Worm (Caenorhabditis elegans) whole organism, L4/young adult: ENCODE data around the gene degl-1.
A peak's percentile ranks its signal among the peaks of the same experiment; 100 is the strongest.

Source experiments
- W03F9.2 ChIP-seq: fragments of 150-350 bp; optimal IDR thresholded peaks from 2 replicates; lab custom pipeline; 2014; ENCODE audit warnings: missing biosample characterization, missing genetic modification characterization
- dao-5 ChIP-seq: sonication (generic microtip); optimal IDR thresholded peaks from 2 replicates; lab custom pipeline; 2016; ENCODE audit warnings: missing genotype, missing genetic modification characterization, moderate library complexity, missing compliant biosample characterization
- him-1 ChIP-seq: sonication (generic microtip); optimal IDR thresholded peaks from 2 replicates; lab custom pipeline; 2016; ENCODE audit warnings: missing genotype, missing genetic modification reagents, missing genetic modification characterization, missing compliant biosample characterization

Gene degl-1

DNA sequence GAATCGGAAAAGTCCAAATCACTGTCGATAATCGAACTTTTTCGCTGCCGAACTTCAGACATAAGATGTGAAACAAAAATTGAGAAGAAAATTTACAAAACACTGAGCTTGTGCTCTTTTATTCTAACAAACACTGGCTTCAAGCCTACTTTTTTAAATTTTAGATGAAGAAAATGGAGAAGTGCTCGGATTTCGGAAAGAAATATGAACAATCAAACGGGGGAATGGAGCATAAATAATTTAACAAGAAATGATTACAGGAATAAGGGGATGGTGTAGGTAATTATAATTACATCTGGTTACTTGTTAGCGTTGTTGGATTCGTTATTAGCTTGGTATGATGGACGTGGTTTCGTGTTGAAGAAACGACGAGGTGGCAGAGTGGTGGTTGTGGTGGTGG, at the start of gene degl-1:
TSS of gene degl-1 (minus strand) at position 101 of the 400 bp plus-strand sequence.
- TF ChIP-seq him-1 (tag; lab: Kevin White, UChicago) (no peak), dao-5 (tag; lab: Kevin White, UChicago) (no peak), W03F9.2 (tag; lab: Kevin White, UChicago) (no peak)

DNA sequence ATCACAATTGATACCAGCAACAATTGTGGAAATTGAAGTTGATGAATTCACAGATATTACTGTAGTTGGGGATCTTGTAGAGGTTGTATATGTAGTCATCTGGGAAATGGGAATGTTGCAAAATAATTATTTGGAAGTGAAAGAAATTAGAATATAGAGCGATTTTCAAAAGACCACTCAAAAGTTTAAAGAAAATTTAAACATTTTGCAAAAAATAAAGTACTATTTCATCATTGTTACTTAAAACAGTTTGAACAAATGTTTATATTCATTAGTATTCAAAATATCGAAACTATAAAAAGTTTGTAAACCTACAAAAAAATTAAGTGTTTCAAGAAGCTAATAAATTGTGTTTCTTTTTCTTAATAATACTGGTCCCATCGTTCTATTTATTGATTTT, 45.1 kb upstream of the degl-1 start, which contains the start of gene Y57G11C.46:
TSS of gene Y57G11C.46 (minus strand) at position 101 of the 400 bp plus-strand sequence.
- TF ChIP-seq W03F9.2 (tag; lab: Kevin White, UChicago) (no peak), him-1 (tag; lab: Kevin White, UChicago) (no peak), dao-5 (tag; lab: Kevin White, UChicago) (no peak)

DNA sequence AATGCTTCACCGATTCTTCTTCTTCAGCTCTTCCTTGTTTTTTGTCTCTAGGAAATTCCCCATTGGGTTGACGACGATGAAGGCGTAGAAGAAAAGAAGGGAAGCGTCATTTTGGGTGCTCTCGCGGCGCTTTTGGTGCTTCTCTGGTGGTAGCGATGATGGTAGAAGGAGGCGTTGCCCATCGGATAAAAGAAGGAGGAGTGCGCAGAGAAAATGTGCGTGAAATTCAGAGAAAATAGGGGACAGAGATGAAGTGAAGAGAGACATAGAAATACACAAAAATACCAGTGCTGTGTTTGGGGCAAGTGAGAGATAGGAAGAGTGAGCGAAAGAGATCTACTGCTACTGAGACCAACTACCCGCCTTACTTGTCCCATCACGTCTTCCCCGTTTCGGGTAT, 35.7 kb upstream of the degl-1 start, which contains the start of gene oig-5:
TSS of gene oig-5 (plus strand) at position 301 of the 400 bp plus-strand sequence.
- no peak for TF ChIP-seq dao-5 (tag; lab: Kevin White, UChicago)
- TF ChIP-seq W03F9.2 (tag; lab: Kevin White, UChicago), result no peak
- TF ChIP-seq him-1 (tag; lab: Kevin White, UChicago), result no peak

- TF ChIP-seq him-1 (tag; lab: Kevin White, UChicago), result no peak
These were observed 31.1 kb upstream of the degl-1 start, which contains the start of gene Y57G11C.1142 for ce11 chrIV:14802316-14802715. Y57G11C.1142 (plus strand) TSS chrIV:14802616.

DNA sequence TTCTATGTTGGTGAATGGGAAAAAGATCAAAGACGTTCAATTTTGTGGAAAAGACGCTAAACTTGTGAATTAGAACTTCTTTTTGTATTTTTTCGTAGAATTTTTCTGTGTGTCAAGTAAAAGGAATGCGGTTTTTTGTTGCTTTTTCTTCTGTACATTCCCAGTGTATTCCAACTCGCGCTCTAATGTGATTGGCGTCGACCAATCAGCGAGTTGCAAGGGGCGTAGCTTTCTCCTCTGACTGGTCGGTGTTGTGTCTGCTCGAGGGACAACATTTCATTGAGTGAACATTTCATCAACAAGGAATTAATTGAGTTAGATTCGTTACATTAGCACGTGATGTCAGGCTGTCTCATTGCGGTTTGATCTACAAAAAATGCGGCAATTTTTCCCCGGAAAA, 29.7 kb upstream of the degl-1 start:
- TF ChIP-seq dao-5 (tag; lab: Kevin White, UChicago), result no peak
- no peak for TF ChIP-seq W03F9.2 (tag; lab: Kevin White, UChicago)
- no peak for TF ChIP-seq him-1 (tag; lab: Kevin White, UChicago)

DNA sequence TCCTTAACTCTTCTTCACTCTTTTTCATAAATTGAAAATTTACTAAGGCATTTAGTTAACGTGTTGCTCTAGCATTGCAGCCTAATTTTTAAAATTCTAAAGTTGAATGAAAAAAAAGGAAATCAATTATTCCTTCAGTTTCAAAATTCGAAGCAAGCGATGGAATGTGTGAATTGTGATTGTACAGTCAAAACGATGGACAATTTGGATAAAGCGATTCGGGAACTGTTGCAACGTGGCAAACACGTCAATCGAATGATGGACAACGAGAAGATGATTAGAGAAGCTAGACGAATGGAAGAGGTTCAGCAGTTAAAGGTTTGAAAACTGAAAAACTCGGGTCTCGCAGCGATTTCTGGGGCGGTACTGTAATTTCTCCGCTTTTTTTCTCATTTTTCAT, 28.0 kb upstream of the degl-1 start, which contains the start of gene Y57G11C.14:
TSS of gene Y57G11C.14 (plus strand) at position 126 of the 400 bp plus-strand sequence.
- TF ChIP-seq W03F9.2 (tag; lab: Kevin White, UChicago) (no peak), dao-5 (tag; lab: Kevin White, UChicago) (no peak), him-1 (tag; lab: Kevin White, UChicago) (no peak)

DNA sequence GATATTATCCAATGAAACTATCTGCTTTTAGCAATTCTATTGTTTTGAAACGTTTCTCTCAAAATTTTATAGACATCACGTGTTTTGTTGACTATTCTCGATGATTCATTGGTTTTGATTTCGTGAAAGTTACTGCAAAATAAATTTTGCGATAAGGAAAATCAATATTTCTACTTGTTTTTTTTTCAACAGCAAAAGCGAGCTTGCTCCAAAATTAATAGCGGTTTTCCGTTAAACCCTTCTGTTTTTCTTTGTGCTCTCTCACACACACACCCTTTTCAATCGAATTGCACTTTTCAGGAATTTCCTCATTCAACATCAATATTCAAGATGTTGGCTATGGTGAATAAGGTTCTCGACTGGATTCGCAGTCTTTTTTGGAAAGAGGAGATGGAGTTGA, 26.6 kb upstream of the degl-1 start, which contains the start of gene arl-8:
TSS of gene arl-8 (plus strand) at position 301 of the 400 bp plus-strand sequence.
- TF ChIP-seq W03F9.2 (tag; lab: Kevin White, UChicago), result no peak
- no peak for TF ChIP-seq dao-5 (tag; lab: Kevin White, UChicago)
- TF ChIP-seq him-1 (tag; lab: Kevin White, UChicago), result no peak

DNA sequence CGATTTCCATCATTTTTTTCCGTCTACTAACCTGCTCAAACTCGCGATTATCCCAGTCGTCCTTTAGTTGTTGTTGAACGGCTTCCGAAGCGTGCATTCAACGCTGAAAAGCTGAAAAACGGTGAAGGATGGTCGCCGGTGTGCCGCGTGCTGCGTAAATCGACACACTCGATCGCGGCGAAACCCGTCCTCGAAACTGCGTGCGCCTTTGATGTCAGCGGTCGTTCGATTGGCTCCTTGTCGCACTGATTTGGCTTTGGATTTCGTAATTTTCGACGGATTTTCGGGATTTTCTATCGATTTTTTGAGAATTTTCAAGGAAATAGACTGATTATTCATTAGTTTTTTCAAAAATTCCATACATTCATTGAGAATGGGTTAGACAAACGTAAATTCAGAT, 26.1 kb upstream of the degl-1 start, which contains the start of the genes Y57G11C.1147 and nuo-3:
TSS of gene Y57G11C.1147 (minus strand) at position 161 of the 400 bp plus-strand sequence.
TSS of gene nuo-3 (minus strand) at position 191 of the 400 bp plus-strand sequence.
- TF ChIP-seq dao-5 (tag; lab: Kevin White, UChicago) (no peak), W03F9.2 (tag; lab: Kevin White, UChicago) (no peak), him-1 (tag; lab: Kevin White, UChicago) (no peak)

- TF ChIP-seq W03F9.2 (tag; lab: Kevin White, UChicago) (no peak), dao-5 (tag; lab: Kevin White, UChicago) (no peak), him-1 (tag; lab: Kevin White, UChicago) (no peak)
These were observed 24.8 kb upstream of the degl-1 start, which contains the start of gene coq-3 for ce11 chrIV:14795918-14796488. coq-3 (minus strand) TSS chrIV:14796324.

DNA sequence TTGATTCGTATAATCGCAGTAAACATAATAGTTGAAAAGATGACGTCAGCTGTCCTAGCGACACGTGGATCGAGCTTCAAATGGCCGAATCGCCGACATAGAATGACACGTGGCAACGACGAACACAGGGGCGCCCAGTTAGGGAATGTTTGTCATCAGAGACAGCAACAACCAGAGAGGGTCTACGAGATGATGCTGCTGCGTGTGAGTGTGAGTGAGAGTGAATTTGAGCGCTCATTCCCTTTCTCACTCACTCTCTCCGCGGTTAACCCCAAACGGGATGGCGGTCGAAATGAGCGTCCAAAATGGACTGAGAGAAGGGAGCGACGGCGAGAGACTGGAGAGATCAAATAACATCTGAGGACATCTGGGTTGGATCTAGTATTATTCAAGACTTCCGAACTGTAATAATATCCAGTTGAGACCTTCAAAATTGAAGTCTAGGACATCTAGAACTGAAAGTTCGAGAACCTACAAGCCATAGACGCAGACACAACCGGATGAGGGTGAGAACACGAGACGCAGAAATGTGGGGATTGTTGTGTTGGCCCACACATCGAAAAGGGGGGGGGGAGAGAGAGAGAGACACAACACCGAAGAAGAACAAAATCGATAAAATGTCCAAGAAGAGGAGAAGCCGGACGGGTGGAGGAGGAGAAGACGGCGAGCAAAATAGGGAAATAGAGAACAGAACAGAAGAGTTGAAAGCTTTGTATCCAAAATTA, 22.8 kb upstream of the degl-1 start:
- TF ChIP-seq him-1 (tag; lab: Kevin White, UChicago) (peak; percentile 26), W03F9.2 (tag; lab: Kevin White, UChicago) (no peak)

DNA sequence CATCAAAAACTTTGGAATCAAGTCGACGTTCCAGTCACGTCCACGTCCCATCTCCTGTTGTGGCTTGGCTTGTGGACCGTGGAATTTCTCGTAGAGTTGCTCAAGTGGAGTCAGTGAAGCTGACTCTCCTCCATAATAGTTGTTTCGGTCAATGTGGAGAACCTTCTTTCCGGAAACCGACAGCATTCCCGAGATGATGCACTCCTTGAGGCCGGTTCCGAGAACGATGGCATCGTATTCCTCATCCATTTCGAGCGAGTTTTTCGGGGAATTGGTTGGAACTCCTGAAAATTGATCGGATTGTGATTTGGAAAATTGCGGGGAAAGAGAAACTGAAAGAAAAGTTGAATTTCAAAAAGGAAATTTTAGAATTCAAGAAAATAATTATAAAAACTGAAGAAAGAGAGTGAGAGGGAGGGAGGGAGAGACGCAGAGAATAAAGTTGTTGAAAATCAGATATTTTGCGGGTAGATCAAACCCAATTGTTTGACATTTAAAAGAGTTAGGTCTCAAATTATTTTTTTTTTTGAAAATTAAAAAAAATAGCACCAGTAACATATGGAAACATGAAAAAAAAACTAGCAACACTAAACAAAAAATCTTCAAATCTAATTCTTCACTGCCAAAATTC, 21.5 kb upstream of the degl-1 start, which contains the start of gene gdi-1:
TSS of gene gdi-1 (minus strand) at position 286 of the 631 bp plus-strand sequence.
- TF ChIP-seq dao-5 (tag; lab: Kevin White, UChicago) (no peak), W03F9.2 (tag; lab: Kevin White, UChicago) (no peak), him-1 (tag; lab: Kevin White, UChicago) (no peak)

DNA sequence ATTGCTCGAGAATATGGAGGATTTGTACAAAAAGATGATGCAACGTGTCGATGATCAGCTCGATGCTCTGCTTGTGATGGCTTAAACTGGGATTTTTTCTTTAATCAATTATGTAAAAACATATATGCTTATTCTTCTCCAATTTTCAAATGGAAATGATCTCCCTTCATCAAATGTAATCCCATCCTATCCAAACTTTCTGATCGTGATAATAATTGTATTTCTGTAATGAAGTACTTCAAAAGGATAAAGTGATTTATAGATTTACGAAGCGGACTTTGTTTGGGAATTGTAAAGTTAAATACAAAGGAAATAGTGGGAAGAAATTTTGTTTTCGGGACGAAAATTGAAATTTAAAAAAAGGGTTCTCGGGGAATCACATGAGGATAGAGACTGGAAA, 19.4 kb upstream of the degl-1 start:
- TF ChIP-seq W03F9.2 (tag; lab: Kevin White, UChicago) (no peak), dao-5 (tag; lab: Kevin White, UChicago) (no peak), him-1 (tag; lab: Kevin White, UChicago) (no peak)
